Fruit fly (Drosophila melanogaster) S2 (cell line): ENCODE measurements around the gene CG2854.

Experiments used
- CG8478 ChIP-seq: fragments of >200 bp; optimal IDR thresholded peaks from 2 replicates; lab custom pipeline; 2018
- CTCF ChIP-seq, 2 experiments: fragments of >200 bp; optimal IDR thresholded peaks; 2 replicates each; lab custom pipeline; 2018

The CG2854 gene

DNA sequence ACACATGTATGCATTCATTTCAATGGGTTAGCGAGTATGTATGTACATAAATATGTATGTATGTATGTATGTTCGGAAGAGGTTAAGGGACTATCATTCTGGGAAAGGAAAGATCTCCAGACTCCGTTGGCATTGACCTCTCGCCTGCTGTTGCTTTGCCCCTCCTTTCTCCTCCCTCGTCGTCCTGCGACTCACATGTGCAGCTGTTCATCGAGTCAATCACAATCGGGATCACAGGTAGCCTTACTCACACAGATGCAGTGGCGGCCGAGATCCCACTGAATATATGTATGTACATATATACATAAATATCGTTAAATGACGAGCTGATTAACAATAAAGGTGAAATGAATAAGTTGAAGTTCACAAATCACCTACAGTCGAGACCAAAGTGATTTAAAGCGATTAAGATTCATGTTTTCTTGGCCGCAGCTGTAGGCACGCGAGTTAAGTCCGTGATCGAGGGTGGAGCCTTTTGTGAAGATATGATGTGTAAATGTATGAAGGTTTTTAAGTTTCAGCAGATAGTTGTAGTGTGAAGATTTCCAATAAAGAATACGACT is 18.4 kb upstream of the CG2854 start:
- TF ChIP-seq CTCF (optimal IDR thresholded peaks at IDR 0.05; lab: Kevin White, UChicago) = no peak
- TF ChIP-seq CG8478 (lab: Kevin White, UChicago) = no peak

DNA sequence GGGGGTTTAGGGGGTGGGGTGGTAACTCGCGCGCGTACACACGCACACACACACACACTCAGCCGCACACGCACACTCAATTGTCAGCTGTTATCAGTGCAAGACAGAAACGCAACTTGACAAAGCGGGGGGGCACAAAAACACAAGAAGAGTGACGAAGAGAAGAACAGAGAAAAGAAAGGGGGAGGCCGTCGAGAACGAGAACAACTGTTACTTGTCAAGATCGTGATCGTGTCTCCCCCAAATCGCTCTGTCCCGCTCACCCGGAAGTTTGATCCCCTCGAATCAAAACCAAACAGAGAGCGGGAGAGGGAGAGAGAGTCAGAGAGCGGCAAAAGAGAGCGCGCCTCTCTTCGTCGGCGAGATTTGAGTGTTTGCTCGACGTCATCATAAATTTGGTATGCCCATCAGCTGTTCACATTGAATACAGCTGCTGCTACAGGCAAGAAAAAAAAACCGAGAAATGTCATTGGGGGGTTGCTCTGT is 9.5 kb upstream of the CG2854 start:
- TF ChIP-seq CTCF (optimal IDR thresholded peaks at IDR 0.05; lab: Kevin White, UChicago) (no peak), CG8478 (lab: Kevin White, UChicago) (no peak)

DNA sequence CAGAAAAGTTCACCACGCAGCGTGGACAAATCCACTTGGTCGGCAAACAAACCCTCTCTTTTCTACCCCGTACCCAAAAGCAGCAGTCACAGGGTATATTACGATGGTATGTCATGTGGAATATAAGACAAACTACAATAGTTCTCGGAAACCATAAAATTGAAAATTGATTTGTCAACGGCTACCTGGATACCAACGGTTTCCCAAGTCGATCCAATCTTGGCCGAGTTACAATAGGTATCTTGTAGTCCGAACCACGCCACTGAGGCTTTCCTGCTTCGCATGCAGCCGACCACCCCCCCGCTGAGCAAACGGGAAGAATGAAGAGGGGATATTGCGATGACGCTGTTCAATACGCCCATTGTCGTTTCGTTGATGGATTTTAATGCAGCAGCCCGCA is 8.6 kb upstream of the CG2854 start:
- no peak for TF ChIP-seq CTCF (optimal IDR thresholded peaks at IDR 0.05; lab: Kevin White, UChicago)
- no peak for TF ChIP-seq CG8478 (lab: Kevin White, UChicago)

DNA sequence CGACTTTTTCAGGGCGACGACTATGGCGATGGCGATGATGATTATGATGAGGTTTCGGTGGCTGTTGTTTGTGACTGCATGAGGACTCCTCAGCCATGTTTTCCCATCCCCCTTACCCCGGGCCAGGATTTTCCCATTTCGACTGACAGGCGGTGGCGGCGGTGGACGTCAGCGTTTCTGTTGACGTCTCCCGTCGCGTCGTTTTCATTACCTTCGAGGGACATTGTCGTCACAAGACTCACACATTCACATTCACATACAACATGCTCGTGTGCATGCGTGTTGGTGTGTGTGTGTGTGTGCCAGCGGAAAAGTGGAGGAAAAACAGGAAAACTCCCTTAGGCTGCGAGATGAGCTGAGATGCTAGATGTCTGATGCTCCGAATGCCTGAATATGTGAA is 7.1 kb upstream of the CG2854 start:
- TF ChIP-seq CTCF (optimal IDR thresholded peaks at IDR 0.05; lab: Kevin White, UChicago) (no peak), CG8478 (lab: Kevin White, UChicago) (no peak)

DNA sequence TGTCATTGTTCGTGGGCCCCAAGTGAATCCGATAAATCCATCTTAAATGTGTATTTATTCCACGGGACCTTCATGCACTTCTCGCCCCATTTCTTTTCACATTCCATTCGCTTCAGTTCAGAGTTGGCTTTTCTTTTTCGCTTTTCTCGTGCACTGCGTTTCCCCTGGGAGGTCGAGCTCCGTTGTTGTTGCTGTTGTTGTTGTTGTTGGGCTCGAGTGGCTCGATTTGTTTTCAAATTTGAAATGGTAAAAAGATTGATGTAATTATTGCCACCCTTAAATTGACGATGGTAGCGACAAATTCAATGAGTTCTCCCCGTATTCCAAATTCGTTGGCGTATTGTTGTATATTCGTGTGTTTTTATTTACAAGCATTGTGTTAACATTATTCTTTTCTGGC is 6.0 kb upstream of the CG2854 start:
- no peak for TF ChIP-seq CTCF (optimal IDR thresholded peaks at IDR 0.05; lab: Kevin White, UChicago)
- no peak for TF ChIP-seq CG8478 (lab: Kevin White, UChicago)

DNA sequence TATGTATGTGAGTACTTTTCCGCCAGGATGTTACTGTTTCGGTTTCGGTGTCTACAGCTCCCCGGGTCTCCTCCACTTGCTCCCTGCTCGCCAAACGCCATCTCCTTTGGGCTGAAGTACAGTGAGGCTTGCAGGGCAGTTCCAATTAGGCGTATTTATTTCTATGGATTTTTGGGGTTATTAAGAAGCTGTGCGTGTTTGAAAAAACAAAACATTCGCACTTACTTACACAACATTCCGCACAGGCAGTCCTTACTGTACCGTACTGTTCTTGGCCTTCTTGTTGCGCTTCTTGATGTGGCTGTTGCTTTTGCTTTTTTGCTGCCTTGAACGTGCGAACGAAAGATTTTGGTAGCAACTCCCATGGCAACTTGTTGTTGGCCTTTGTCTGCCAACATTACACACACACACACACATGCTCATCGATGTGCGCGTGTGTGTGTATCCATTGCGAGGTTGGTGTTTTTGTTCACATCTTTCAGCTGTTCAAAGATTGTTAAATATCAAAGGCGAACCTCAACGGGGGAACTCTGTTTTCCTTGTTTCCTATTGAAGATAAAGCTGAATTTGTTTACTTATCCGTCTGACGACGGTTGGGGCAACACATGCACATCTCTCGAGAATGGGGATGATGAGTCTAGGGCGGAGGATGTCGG is 4.9 kb upstream of the CG2854 start:
- TF ChIP-seq CTCF (optimal IDR thresholded peaks at IDR 0.05; lab: Kevin White, UChicago) (no peak), CG8478 (lab: Kevin White, UChicago) (no peak)

DNA sequence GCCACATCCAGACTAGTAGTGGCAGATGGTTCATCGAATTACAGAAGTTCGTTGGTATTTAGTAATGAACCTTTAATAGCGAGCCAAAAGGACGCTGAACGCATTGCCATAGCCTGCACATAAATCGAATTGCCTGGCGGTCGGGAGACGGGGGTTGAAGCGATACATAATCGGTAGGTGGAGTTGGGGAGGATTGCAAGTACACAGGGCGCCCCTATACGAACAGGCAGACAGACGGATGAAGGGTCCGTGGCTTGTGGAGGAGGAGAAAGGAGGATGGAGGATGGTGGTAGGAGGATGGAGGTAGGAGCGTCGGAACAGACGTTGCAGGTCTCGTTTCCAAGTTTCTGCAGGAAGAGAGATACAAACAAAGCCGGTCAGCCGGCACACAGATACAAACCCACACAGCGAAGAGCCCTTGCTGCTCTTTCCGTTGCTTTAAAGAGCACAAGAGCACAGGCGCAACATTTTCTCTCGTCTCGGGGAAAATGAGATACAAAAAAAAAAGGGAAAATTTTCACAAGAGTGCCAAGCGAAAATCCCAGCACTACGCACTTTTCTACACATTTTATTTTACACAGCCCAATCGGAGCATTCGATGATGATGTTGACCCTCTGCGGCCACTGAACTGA is 3.2 kb upstream of the CG2854 start:
- TF ChIP-seq CG8478 (lab: Kevin White, UChicago) (no peak), CTCF (optimal IDR thresholded peaks at IDR 0.05; lab: Kevin White, UChicago) (no peak)

DNA sequence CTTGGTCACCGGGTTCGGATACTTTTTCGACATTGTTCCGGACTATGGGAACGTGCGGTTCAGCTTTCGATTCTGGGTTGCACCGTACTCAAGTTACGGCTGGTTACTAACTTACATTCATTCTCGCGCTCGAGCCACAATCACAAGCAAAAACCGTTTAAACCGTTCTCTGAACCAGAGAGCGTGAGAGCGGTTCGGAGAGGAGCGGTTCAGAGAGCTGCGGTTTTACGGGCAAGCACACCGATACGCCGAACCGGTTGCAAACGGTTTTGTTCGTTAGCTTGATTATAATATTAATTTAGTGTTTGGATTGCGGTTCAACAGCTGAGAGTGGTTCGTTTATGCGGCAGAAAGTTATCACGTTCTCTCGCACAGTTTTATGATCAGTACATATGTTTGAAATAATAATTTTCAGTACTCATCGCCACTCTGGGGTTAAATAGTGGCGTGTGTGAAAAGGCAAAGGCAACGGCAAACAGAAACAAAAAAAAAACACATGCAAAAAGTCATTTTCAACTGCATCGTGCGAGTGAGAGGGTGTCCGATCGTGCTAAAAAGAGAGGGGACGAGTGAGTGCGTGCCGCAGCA is 1.2 kb upstream of the CG2854 start, which contains the start of gene CG14050:
CG14050 (minus strand) TSS at position 560 of the 588 bp plus-strand sequence.
- TF ChIP-seq CTCF (optimal IDR thresholded peaks at IDR 0.05; lab: Kevin White, UChicago) (no peak), CG8478 (lab: Kevin White, UChicago) (no peak)

DNA sequence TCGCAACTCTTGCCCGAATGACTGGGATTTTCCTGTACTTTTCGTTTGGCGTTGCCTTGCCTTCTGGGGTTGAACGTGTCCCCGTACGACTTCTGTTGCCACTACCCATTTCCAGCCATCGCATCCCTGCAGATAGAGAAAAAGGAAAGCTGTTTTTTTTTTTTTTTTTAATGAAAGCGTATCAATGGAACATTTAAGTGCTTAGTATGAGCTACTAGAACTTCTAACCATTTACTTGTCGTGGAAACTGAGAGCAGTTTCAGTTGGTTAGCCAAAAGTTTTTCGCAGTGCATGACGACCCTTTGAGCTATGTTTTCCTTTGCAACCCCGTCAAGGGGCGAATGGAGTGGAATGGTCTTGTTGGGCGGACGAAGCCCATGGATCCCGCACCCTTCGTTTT is 2.4 kb downstream of the CG2854 start:
- TF ChIP-seq CTCF (optimal IDR thresholded peaks at IDR 0.05; lab: Kevin White, UChicago) (no peak), CG8478 (lab: Kevin White, UChicago) (no peak)

DNA sequence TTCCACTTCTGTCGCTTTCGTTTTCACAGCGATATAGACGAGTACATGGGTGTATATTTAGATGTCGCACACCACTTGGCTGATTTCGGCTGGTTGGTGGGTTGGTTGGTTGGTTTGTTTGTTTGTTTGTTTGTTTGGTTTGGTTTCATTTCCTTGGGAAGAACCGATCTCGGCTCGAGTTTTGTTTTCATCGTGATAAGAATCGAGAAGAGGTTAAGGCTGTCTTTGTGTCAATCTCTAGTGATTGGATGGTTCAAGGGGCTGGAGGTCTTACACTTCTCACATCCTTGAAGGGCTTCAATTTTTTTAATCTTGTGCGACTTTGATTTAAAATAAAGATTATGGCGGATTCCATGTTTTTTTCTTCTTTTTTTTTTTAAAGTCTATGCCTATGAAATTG is 5.9 kb downstream of the CG2854 start:
- TF ChIP-seq CTCF (optimal IDR thresholded peaks at IDR 0.05; lab: Kevin White, UChicago) (no peak), CG8478 (lab: Kevin White, UChicago) (no peak)

DNA sequence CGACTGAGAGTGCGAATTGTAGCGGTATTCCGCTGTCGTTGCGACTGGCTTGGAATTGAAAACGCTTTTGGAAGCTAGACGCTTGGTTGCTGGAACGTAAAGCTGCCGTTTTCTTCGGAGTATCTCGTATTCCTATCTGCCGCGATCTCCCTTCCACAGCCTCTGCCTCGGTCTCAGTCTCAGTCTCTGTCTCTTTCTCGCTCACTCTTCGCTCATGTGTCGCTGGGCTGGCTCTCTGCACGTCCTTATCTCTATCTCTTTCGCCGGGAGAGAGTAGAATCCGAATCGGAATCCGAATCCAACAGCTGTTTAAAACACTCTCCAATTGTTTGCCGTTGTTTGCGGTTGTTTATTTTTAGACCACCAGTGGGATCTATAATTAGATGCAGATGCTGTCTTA is 7.1 kb downstream of the CG2854 start:
- TF ChIP-seq CTCF (optimal IDR thresholded peaks at IDR 0.05; lab: Kevin White, UChicago) (no peak), CG8478 (lab: Kevin White, UChicago) (no peak)

DNA sequence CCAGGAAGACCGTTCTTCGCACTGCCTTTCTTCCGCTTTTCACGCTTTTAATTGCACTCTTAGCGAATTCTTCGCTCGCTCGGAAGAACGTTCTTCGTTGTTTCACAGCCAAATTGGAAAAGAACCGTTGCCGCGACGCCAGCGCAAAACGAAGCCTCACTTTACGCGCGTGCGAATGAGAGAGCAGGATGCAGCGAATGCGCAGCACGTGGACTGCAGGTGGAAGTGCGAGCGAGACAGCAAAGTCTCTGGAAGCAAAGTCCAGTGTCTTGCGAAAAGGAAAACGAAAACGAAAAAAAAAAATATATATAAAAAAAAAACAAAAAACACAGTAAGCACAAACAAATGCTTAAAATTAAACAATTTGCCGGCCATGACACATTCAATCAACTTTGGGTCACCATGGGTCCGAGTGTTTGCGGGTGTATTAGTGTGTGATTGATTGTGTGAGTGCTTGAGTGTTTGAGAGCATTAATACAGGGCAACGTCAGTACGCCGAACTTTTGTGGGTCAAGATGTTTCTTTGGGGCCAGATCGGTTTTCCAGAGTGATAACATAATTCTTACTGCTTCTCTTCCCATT is 7.7 kb downstream of the CG2854 start, which contains the start of gene Ilp6:
Ilp6 (minus strand) TSS at position 103 of the 582 bp plus-strand sequence.
- TF ChIP-seq CG8478 (lab: Kevin White, UChicago) (no peak), CTCF (optimal IDR thresholded peaks at IDR 0.05; lab: Kevin White, UChicago) (no peak)

DNA sequence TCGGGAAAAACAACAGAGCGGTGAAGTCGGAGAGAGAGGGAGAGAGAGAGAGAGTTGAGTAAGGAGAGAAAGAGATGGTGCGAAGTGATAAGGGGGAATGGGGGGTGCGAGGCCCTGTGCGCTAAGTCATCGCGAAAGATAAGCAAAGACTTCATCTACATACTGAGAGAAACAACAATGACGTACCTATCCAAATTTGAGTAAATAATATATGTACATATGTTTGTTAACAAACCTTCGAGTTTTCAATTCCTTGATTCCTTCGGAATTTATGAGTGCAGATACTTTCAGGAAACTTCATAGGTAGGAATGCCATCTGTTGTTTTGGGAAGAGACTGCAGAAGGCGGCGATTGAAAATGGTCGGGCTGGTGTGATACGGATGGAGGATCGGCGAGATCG is 9.5 kb downstream of the CG2854 start:
- TF ChIP-seq CG8478 (lab: Kevin White, UChicago) (no peak), CTCF (optimal IDR thresholded peaks at IDR 0.05; lab: Kevin White, UChicago) (no peak)

DNA sequence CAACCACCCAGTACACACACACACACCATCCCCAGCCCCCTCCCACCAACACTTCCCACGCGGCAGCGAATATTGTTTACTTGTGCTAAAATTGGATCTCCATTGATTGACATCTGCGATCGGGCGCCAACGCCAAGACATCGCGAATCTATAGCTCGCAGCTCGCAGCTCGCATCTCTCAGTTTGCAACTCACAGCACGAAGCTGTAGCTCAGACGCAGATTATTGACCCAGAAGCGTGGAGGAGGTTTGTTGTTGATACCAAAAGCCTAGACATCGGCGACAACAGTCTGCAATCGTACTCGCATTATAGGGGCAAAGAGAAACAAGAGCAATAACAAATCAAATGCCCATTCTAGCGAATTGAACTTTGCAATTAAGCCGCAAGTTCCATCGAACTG is 10.3 kb downstream of the CG2854 start:
- TF ChIP-seq CTCF (optimal IDR thresholded peaks at IDR 0.05; lab: Kevin White, UChicago) (no peak), CG8478 (lab: Kevin White, UChicago) (no peak)
